Fruit fly (Drosophila melanogaster) whole organism, embryonic: ENCODE measurements around the gene CG9393.

Experiments used
- ATbp ChIP-seq: fragments of 200-800 bp; sonication (Bioruptor generic); optimal IDR thresholded peaks from 2 replicates; lab custom pipeline; 2017; ENCODE audit warnings: missing biosample characterization, mild to moderate bottlenecking, missing genetic modification characterization, missing genetic modification reagents
- CG10267 ChIP-seq: fragments of 200-800 bp; sonication (Bioruptor generic); optimal IDR thresholded peaks from 2 replicates; lab custom pipeline; 2018; ENCODE audit warnings: missing biosample characterization, mild to moderate bottlenecking, missing genetic modification characterization, moderate library complexity
- CG10543 ChIP-seq: fragments of 200-800 bp; sonication (Bioruptor generic); optimal IDR thresholded peaks from 3 replicates; lab custom pipeline; 2017; ENCODE audit warnings: missing biosample characterization, mild to moderate bottlenecking, missing genetic modification characterization, moderate library complexity
- CG12659 ChIP-seq: fragments of 200-800 bp; sonication (Bioruptor generic); optimal IDR thresholded peaks from 3 replicates; lab custom pipeline; 2017; ENCODE audit warnings: mild to moderate bottlenecking, missing biosample characterization, missing genetic modification reagents, missing genetic modification characterization
- CG13287 ChIP-seq: fragments of 200-800 bp; sonication (Bioruptor generic); IDR thresholded peaks from 2 replicates; pipeline ENCODE4 v1.3.6; 2022; ENCODE audit warnings: missing biosample characterization, missing genetic modification characterization; ENCODE audit not compliant: partially characterized antibody
- CG13894 ChIP-seq: fragments of 200-800 bp; sonication (Bioruptor generic); optimal IDR thresholded peaks from 3 replicates; lab custom pipeline; 2018; ENCODE audit warnings: missing biosample characterization, mild to moderate bottlenecking, missing genetic modification characterization, moderate library complexity
- CG14710 ChIP-seq: fragments of 200-800 bp; sonication (Bioruptor generic); optimal IDR thresholded peaks from 3 replicates; lab custom pipeline; 2019; ENCODE audit warnings: missing biosample characterization, mild to moderate bottlenecking, missing genetic modification characterization, moderate library complexity
- CG1602 ChIP-seq: fragments of 200-800 bp; sonication (Bioruptor generic); optimal IDR thresholded peaks from 3 replicates; lab custom pipeline; 2016; ENCODE audit warnings: missing biosample characterization, missing genetic modification characterization
- CG17829 ChIP-seq: fragments of 200-800 bp; optimal IDR thresholded peaks from 2 replicates; lab custom pipeline; 2019; ENCODE audit warnings: missing biosample characterization, mild to moderate bottlenecking, missing genetic modification characterization, moderate library complexity
- CG18262 ChIP-seq: fragments of 200-800 bp; optimal IDR thresholded peaks from 3 replicates; lab custom pipeline; 2019; ENCODE audit warnings: missing biosample characterization, mild to moderate bottlenecking, missing genetic modification characterization, moderate library complexity
- CG18476 ChIP-seq: fragments of 200-800 bp; sonication (Bioruptor generic); optimal IDR thresholded peaks from 2 replicates; lab custom pipeline; 2016; ENCODE audit warnings: missing biosample characterization, mild to moderate bottlenecking, missing genetic modification characterization
- CG2116 ChIP-seq: fragments of 200-800 bp; sonication (Bioruptor generic); optimal IDR thresholded peaks from 3 replicates; lab custom pipeline; 2018; ENCODE audit warnings: missing biosample characterization, mild to moderate bottlenecking, missing genetic modification characterization
- CG2712 ChIP-seq: fragments of 200-800 bp; optimal IDR thresholded peaks from 3 replicates; lab custom pipeline; 2019; ENCODE audit warnings: missing biosample characterization, mild to moderate bottlenecking, missing genetic modification characterization, moderate library complexity
- CG2875 ChIP-seq: fragments of 200-800 bp; sonication (Bioruptor generic); optimal IDR thresholded peaks from 2 replicates; lab custom pipeline; 2017; ENCODE audit warnings: missing biosample characterization, mild to moderate bottlenecking, missing genetic modification characterization, missing genetic modification reagents
- CG3065 ChIP-seq: fragments of 200-800 bp; sonication (Bioruptor generic); optimal IDR thresholded peaks from 2 replicates; lab custom pipeline; 2016; ENCODE audit warnings: missing biosample characterization, missing genetic modification characterization
- CG32767 ChIP-seq: fragments of 200-800 bp; sonication (Bioruptor generic); IDR thresholded peaks from 2 replicates; pipeline ENCODE4 v1.3.6; 2022; ENCODE audit warnings: missing biosample characterization, missing genetic modification characterization
- CG42726 ChIP-seq: fragments of 200-800 bp; sonication (Bioruptor generic); IDR thresholded peaks from 2 replicates; pipeline ENCODE4 v1.3.6; 2022; ENCODE audit warnings: missing biosample characterization, missing genetic modification characterization; ENCODE audit not compliant: partially characterized antibody
- CG4328 ChIP-seq: fragments of 200-800 bp; sonication (Bioruptor generic); optimal IDR thresholded peaks from 3 replicates; lab custom pipeline; 2017; ENCODE audit warnings: missing biosample characterization, missing genetic modification reagents, missing genetic modification characterization
- CG4617 ChIP-seq: fragments of 200-800 bp; sonication (Bioruptor generic); optimal IDR thresholded peaks from 3 replicates; lab custom pipeline; 2016; ENCODE audit warnings: missing biosample characterization, missing genetic modification characterization, borderline replicate concordance
- Fer1 ChIP-seq: fragments of 200-800 bp; sonication (Bioruptor generic); optimal IDR thresholded peaks from 2 replicates; lab custom pipeline; 2017; ENCODE audit warnings: missing biosample characterization, mild to moderate bottlenecking, missing genetic modification characterization
- HLHmδ ChIP-seq: fragments of 200-800 bp; sonication (Bioruptor generic); optimal IDR thresholded peaks from 2 replicates; lab custom pipeline; 2018; ENCODE audit warnings: missing biosample characterization, mild to moderate bottlenecking, missing genetic modification characterization, moderate library complexity
- HmgZ ChIP-seq: fragments of 200-800 bp; sonication (Bioruptor generic); optimal IDR thresholded peaks from 2 replicates; lab custom pipeline; 2018; ENCODE audit warnings: missing biosample characterization, mild to moderate bottlenecking, missing genetic modification characterization
- Kr ChIP-seq: fragments of 200-800 bp; sonication (Bioruptor generic); optimal IDR thresholded peaks from 2 replicates; lab custom pipeline; 2017; ENCODE audit warnings: missing biosample characterization, mild to moderate bottlenecking, missing genetic modification characterization
- MESR4 ChIP-seq: fragments of 200-800 bp; sonication (Bioruptor generic); optimal IDR thresholded peaks from 2 replicates; lab custom pipeline; 2018; ENCODE audit warnings: missing biosample characterization, mild to moderate bottlenecking, missing genetic modification characterization, moderate library complexity
- Med ChIP-seq: fragments of 200-800 bp; sonication (Bioruptor generic); peaks from one replicate; lab custom pipeline; 2016; ENCODE audit warnings: missing biosample characterization, missing genetic modification characterization, mild to moderate bottlenecking, inconsistent platforms, moderate library complexity
- Nf-YC ChIP-seq: fragments of 200-800 bp; optimal IDR thresholded peaks from 3 replicates; lab custom pipeline; 2019; ENCODE audit warnings: missing biosample characterization, mild to moderate bottlenecking, missing genetic modification characterization, moderate library complexity
- Taf1 ChIP-seq: fragments of 200-800 bp; sonication (Bioruptor generic); IDR thresholded peaks from 2 replicates; pipeline ENCODE4 v1.3.6; 2022; ENCODE audit warnings: missing biosample characterization, missing genetic modification characterization
- Usf ChIP-seq: fragments of 200-800 bp; sonication (Bioruptor generic); optimal IDR thresholded peaks from 2 replicates; lab custom pipeline; 2017; ENCODE audit warnings: missing genotype, missing biosample characterization, missing genetic modification characterization
- da ChIP-seq: fragments of 200-800 bp; sonication (Bioruptor generic); optimal IDR thresholded peaks from 2 replicates; lab custom pipeline; 2016; ENCODE audit warnings: missing biosample characterization, missing genetic modification characterization
- dan ChIP-seq: fragments of 200-800 bp; sonication (Bioruptor generic); IDR thresholded peaks from 2 replicates; pipeline ENCODE4 v1.3.6; 2022; ENCODE audit warnings: missing biosample characterization, missing genetic modification characterization
- disco-r ChIP-seq: fragments of 200-800 bp; sonication (Bioruptor generic); optimal IDR thresholded peaks from 2 replicates; lab custom pipeline; 2016; ENCODE audit warnings: missing biosample characterization, missing genetic modification characterization
- dmrt11E ChIP-seq: fragments of 200-800 bp; sonication (Bioruptor generic); optimal IDR thresholded peaks from 3 replicates; lab custom pipeline; 2018; ENCODE audit warnings: missing biosample characterization, mild to moderate bottlenecking, missing genetic modification characterization, moderate library complexity
- dmrt99B ChIP-seq: fragments of 200-800 bp; sonication (Bioruptor generic); optimal IDR thresholded peaks from 2 replicates; lab custom pipeline; 2018; ENCODE audit warnings: missing biosample characterization, mild to moderate bottlenecking, missing genetic modification characterization, moderate library complexity
- emc ChIP-seq: fragments of 200-800 bp; sonication (Bioruptor generic); optimal IDR thresholded peaks from 2 replicates; lab custom pipeline; 2016; ENCODE audit warnings: missing biosample characterization, missing genetic modification characterization
- fd3F ChIP-seq: fragments of 200-800 bp; sonication (Bioruptor generic); optimal IDR thresholded peaks from 2 replicates; lab custom pipeline; 2018; ENCODE audit warnings: missing biosample characterization, mild to moderate bottlenecking, missing genetic modification characterization, moderate library complexity
- ftz-f1 ChIP-seq: fragments of 200-800 bp; sonication (Bioruptor generic); optimal IDR thresholded peaks from 2 replicates; lab custom pipeline; 2016; ENCODE audit warnings: missing biosample characterization, missing genetic modification characterization
- h ChIP-seq: fragments of >200 bp; optimal IDR thresholded peaks from 2 replicates; lab custom pipeline; 2017
- ind ChIP-seq: fragments of 200-800 bp; sonication (Bioruptor generic); optimal IDR thresholded peaks from 3 replicates; lab custom pipeline; 2016; ENCODE audit warnings: missing biosample characterization, missing genetic modification characterization
- knrl ChIP-seq: fragments of 200-800 bp; sonication (Bioruptor generic); IDR thresholded peaks from 3 replicates; pipeline ENCODE4 v1.3.6; 2022; ENCODE audit warnings: missing biosample characterization, missing genetic modification characterization; ENCODE audit not compliant: partially characterized antibody
- oc ChIP-seq: fragments of 200-800 bp; sonication (Bioruptor generic); optimal IDR thresholded peaks from 2 replicates; lab custom pipeline; 2018; ENCODE audit warnings: missing biosample characterization, mild to moderate bottlenecking, missing genetic modification characterization, moderate library complexity
- pb ChIP-seq: fragments of 200-800 bp; sonication (Bioruptor generic); optimal IDR thresholded peaks from 3 replicates; lab custom pipeline; 2016; ENCODE audit warnings: missing biosample characterization, missing genetic modification characterization
- ro ChIP-seq: fragments of 200-800 bp; sonication (Bioruptor generic); IDR thresholded peaks from 2 replicates; pipeline ENCODE4 v1.3.6; 2022; ENCODE audit warnings: missing biosample characterization, missing genetic modification characterization
- schlank ChIP-seq: fragments of 200-800 bp; sonication (Bioruptor generic); optimal IDR thresholded peaks from 2 replicates; lab custom pipeline; 2018; ENCODE audit warnings: missing biosample characterization, mild to moderate bottlenecking, missing genetic modification characterization
- seq ChIP-seq: fragments of 200-800 bp; sonication (Bioruptor generic); IDR thresholded peaks from 2 replicates; pipeline ENCODE4 v1.3.6; 2022; ENCODE audit warnings: missing biosample characterization, missing genetic modification characterization
- trh ChIP-seq: fragments of 200-800 bp; sonication (Bioruptor generic); optimal IDR thresholded peaks from 2 replicates; lab custom pipeline; 2016; ENCODE audit warnings: missing biosample characterization, missing genetic modification characterization
- tx ChIP-seq: fragments of 200-800 bp; sonication (Bioruptor generic); optimal IDR thresholded peaks from 2 replicates; lab custom pipeline; 2016; ENCODE audit warnings: missing biosample characterization, missing genetic modification characterization
- vvl ChIP-seq: fragments of 200-800 bp; sonication (Bioruptor generic); IDR thresholded peaks from 2 replicates; pipeline ENCODE4 v1.3.6; 2022; ENCODE audit warnings: missing biosample characterization, missing genetic modification characterization

The CG9393 gene

DNA sequence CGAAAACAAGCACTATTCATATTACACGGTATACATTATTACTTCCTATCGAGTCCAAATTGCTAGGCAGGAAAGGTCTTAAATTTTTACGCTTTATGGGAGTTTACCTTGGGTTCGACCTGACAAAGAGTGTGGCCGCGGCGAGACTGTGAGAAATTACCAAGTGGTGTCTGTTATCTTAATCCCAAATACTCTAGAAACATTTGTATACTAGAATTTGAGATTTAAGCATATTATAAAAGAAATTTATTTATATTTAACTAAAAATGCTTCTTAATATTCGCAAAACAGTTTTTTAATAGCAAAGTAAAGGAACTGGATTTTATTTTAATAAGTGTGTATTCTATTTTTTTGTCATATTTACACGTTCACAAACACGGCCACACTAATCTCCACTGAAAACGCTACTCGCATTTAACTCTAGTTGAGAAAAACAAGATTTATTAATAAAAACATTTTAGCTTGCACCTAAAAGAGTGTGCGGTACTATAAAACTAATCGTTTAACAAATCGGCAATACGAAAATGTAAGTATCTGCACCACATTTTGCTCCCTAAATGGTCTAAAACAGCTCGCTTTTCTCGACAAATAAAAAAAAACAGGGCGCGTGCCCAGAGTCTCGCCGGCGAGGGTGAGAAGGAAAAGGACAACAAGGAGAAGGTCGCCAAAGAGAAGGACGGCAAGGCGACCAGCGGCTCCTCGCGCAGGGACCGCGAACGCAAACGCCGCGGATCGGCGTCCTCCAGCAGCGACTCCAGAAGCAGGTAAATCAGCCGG is 11.6 kb downstream of the CG9393 start, which contains the start of the genes mura and RnpS1 (continued):
- peak; percentile 55 for TF ChIP-seq CG10543
- peak; percentile 25 for TF ChIP-seq CG2116 (GFP tag; lab: Kevin White, UChicago)
- TF ChIP-seq CG2712, result peak; percentile 38
- TF ChIP-seq Fer1 (GFP tag; lab: Kevin White, UChicago), result peak; percentile 31
- peak; percentile 52 for TF ChIP-seq Med
- TF ChIP-seq CG14710 (tag; lab: Kevin White, UChicago), result peak; percentile 73
- no peak for TF ChIP-seq CG42726 (GFP tag; lab: Robert Waterston, UW)
- TF ChIP-seq Kr, result no peak
- TF ChIP-seq CG4328 (GFP tag; lab: Kevin White, UChicago), result no peak
- TF ChIP-seq CG17829 (tag; lab: Kevin White, UChicago), result peak; percentile 11
- peak; percentile 72 for TF ChIP-seq MESR4
- TF ChIP-seq, all 482 proteins: peak for 34

DNA sequence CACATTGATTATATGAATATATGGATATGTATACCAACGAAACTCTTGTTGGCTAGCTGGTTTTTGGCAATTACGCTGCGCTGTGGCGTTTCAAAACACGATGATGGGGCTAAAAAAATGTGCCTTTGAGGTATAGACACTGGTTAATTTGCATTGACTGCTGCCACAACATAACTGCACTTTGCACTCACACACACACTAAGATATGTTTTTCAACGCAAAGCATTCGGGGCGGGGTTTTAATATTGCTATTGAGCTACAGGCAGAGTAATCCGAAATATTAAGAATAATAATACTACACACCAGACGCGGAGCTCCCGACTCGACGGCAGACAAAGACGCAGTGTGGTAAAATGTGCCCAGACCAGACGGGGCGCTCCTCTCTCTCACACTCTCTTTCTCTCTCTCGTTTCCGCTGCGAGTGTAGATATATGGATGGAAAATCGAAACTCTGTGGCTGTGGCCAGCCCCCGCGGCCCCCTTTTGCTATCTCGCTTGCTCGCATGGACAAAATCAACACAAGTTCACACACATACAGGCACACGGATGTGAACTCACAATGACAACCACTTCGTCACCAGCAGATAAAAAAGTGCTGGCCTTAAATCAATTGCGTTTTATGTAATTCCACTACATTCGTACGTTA is 12.3 kb downstream of the CG9393 start:
- TF ChIP-seq vvl (no peak), ind (no peak), schlank (tag; lab: Kevin White, UChicago) (peak; percentile 44), knrl (GFP tag; lab: Robert Waterston, UW) (no peak), Taf1 (no peak), CG12659 (GFP tag; lab: Kevin White, UChicago) (peak; percentile 43), CG18262 (tag; lab: Kevin White, UChicago) (no peak), CG13287 (GFP tag; lab: Robert Waterston, UW) (no peak), tx (GFP tag; lab: Kevin White, UChicago) (peak; percentile 6), CG2875 (GFP tag; lab: Kevin White, UChicago) (peak; percentile 55), dmrt11E (no peak), seq (GFP tag; lab: Robert Waterston, UW) (no peak), ftz-f1 (peak; percentile 97), Usf (GFP tag; lab: Kevin White, UChicago) (no peak), CG10267 (no peak), CG1602 (GFP tag; lab: Kevin White, UChicago) (no peak), disco-r (GFP tag; lab: Kevin White, UChicago) (peak; percentile 32), CG32767 (no peak), fd3F (no peak), CG18476 (GFP tag; lab: Kevin White, UChicago) (peak; percentile 22), HmgZ (peak; percentile 79), da (GFP tag; lab: Kevin White, UChicago) (no peak), h (lab: Kevin White, UChicago) (no peak), CG4617 (peak; percentile 3), CG13894 (peak; percentile 66), Nf-YC (tag; lab: Kevin White, UChicago) (peak; percentile 42), dmrt99B (tag; lab: Kevin White, UChicago) (no peak), pb (GFP tag; lab: Kevin White, UChicago) (peak; percentile 38), dan (no peak), ATbp (peak; percentile 24), trh (GFP tag; lab: Kevin White, UChicago) (no peak), ro (GFP tag; lab: Robert Waterston, UW) (no peak), HLHmδ (GFP tag; lab: Kevin White, UChicago) (peak; percentile 95), Fer1 (GFP tag; lab: Kevin White, UChicago) (peak; percentile 82), emc (GFP tag; lab: Kevin White, UChicago) (no peak), CG3065 (no peak), oc (tag; lab: Kevin White, UChicago) (no peak)
